Fruit fly (Drosophila melanogaster) S2 (cell line): ENCODE data around the gene Eaat2.

Source experiments
- CG8478 ChIP-seq: fragments of >200 bp; optimal IDR thresholded peaks from 2 replicates; lab custom pipeline; 2018
- CTCF ChIP-seq, 2 experiments: fragments of >200 bp; optimal IDR thresholded peaks; 2 replicates each; lab custom pipeline; 2018

DNA sequence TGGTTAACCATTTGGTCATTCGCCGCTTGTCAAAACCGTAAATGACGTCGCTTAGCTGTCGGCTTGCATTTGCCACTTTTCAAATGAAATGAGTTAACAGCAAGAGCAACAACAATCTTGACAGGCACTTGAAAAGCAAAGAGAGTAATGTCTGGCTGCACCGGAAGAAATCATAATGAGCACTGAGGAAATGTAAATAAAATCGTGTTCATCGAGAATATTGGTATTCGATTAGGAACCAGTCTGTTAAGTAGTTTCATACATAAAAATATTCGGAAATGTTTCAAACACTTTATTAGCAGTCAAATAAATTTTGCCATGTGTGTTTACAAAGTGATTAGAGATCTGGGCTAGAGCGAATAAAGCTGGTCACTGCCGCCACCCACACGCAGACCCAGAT lies 27.6 kb downstream of the Eaat2 start:
- TF ChIP-seq CG8478 (no peak), CTCF (optimal IDR thresholded peaks at IDR 0.05; lab: Kevin White, UChicago) (no peak)
